Worm (Caenorhabditis elegans): ENCODE measurements around the gene sca-1.

sca-1 gene

DNA sequence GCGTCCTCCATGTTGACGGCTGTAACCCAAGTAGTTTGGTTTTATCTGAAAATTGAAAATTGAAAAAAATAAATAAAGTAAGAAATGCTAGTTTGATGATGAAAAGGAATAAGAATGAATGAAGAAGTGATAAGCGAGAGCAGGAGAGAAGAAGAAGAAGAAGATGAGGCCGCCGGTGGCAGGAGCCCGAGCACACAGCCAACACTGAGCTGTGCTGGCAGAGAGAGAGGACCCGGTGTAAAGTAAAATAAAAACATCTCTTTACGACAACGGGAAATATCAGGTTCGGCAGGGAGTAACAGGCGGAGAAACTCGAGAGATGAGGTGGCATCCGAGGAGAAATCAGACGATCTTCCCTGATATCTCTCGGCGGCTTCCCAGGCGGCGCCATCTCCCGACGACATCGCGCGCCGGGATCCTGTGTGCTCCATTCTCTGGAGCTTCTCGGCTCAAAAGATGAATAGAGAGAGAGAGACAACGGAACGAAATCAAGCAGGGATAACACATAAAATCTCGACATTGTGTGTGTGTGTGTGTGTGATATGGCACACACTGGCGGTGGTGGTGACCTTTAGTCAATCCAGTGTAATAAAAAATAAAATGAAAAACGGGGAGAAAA lies at the start of gene sca-1:
sca-1 (minus strand) TSS at position 51 of the 619 bp plus-strand sequence.
- peak; percentile 8 for TF ChIP-seq hlh-1 (tag; optimal IDR thresholded peaks at IDR 0.05)
- peak; percentile 80 for TF ChIP-seq unc-62 (GFP tag; optimal IDR thresholded peaks at IDR 0.05)
- no peak for TF ChIP-seq lin-13 (tag; optimal IDR thresholded peaks at IDR 0.05)
- peak; percentile 44 for TF ChIP-seq unc-120 (tag; optimal IDR thresholded peaks at IDR 0.05; ENCODE audit: poor library complexity, severe bottlenecking)

DNA sequence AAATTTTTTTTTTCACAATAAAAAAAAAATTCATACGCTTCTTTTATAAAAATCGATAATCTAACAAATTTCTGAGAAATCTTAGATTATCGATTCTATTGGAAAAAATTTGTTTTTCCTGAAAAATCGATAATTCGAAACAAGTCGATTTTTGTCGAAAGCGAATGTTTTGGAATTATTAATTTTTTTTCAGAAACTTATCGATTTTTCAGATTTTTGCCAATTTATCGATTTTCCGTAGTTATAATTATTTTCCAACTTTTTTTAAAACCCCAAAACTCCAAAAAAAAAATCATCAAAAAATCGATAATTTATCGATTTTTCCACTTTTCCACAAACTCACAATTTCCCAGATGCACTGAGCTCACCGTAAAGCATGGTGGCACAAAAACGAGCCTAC lies 44.7 kb upstream of the sca-1 start:
- TF ChIP-seq nhr-12 (tag; optimal IDR thresholded peaks at IDR 0.05), result no peak

DNA sequence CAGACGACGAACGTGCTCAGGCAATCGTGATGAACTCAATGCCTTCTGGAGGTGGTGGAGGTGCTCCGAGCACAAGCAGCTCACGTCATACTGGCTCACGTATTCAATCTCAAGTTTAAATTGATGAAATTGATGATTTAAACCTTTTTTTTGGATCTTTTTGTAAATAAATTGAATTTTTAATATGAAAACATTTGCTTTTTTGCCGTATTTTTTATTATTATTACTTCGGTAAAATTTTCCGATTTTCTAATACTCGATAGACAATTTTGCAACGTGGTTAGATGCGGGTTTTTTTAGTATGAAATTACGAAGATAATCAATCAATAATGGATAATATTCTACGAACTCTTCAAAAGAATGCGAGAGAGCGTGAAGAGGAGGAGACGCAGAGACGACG lies 41.3 kb upstream of the sca-1 start, which contains the start of gene oxi-1:
oxi-1 (plus strand) TSS at position 301 of the 400 bp plus-strand sequence.
- no peak for TF ChIP-seq pha-4 (tag; optimal IDR thresholded peaks at IDR 0.05)
- TF ChIP-seq nhr-12 (tag; optimal IDR thresholded peaks at IDR 0.05), result no peak

DNA sequence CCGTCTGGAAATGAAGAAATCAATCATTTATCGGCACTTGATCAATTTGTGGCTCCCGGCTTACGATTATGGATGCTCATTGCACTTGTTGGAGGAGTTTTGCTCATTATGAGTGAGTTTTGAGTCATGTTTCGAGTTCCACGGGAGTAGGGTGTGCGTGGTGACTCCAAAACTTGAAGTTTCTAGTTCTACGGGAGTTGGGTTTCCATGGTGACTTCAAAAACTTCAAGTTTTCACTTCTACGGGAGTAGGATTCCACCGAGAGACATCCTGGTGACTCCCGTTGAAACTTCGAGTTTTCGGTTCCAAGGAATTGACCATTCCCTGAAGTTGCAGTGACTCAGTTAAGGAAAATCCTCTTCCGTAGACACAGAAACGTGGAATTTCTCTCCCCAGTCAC lies 40.2 kb upstream of the sca-1 start:
- TF ChIP-seq hlh-1 (tag; optimal IDR thresholded peaks at IDR 0.05) (no peak), snpc-4 (tag; optimal IDR thresholded peaks at IDR 0.05) (no peak), blmp-1 (tag; optimal IDR thresholded peaks at IDR 0.05) (no peak), nhr-2 (tag; optimal IDR thresholded peaks at IDR 0.05) (no peak), ceh-39 (tag; optimal IDR thresholded peaks at IDR 0.05) (no peak), drap-1 (GFP tag; optimal IDR thresholded peaks at IDR 0.05) (peak; percentile 33), lin-13 (tag; optimal IDR thresholded peaks at IDR 0.05) (no peak), ces-1 (GFP tag; optimal IDR thresholded peaks at IDR 0.05) (no peak), nhr-28 (tag; optimal IDR thresholded peaks at IDR 0.05) (no peak), unc-120 (tag; optimal IDR thresholded peaks at IDR 0.05; ENCODE audit: poor library complexity, severe bottlenecking) (no peak), elt-1 (tag; optimal IDR thresholded peaks at IDR 0.05; ENCODE audit: borderline replicate concordance, insufficient read depth) (no peak), nhr-12 (tag; optimal IDR thresholded peaks at IDR 0.05) (no peak), lsy-2 (tag; optimal IDR thresholded peaks at IDR 0.05) (no peak), mep-1 (tag; optimal IDR thresholded peaks at IDR 0.05) (no peak), mab-5 (tag; optimal IDR thresholded peaks at IDR 0.05) (no peak), bed-3 (GFP tag; optimal IDR thresholded peaks at IDR 0.05) (peak; percentile 35), M03D4.4 (tag; optimal IDR thresholded peaks at IDR 0.05) (no peak), sptf-1 (tag; optimal IDR thresholded peaks at IDR 0.05) (peak; percentile 51), lin-32 (GFP tag; optimal IDR thresholded peaks at IDR 0.05) (peak; percentile 53), ztf-11 (tag; optimal IDR thresholded peaks at IDR 0.05) (no peak), nhr-76 (tag; optimal IDR thresholded peaks at IDR 0.05) (no peak), ceh-83 (GFP tag; optimal IDR thresholded peaks at IDR 0.05) (peak; percentile 68), elt-3 (tag; optimal IDR thresholded peaks at IDR 0.05) (no peak), pha-4 (tag; optimal IDR thresholded peaks at IDR 0.05) (no peak), mls-2 (tag; optimal IDR thresholded peaks at IDR 0.05) (peak; percentile 26), cnd-1 (tag; optimal IDR thresholded peaks at IDR 0.05) (peak; percentile 77), zip-8 (tag; optimal IDR thresholded peaks at IDR 0.05) (no peak)

DNA sequence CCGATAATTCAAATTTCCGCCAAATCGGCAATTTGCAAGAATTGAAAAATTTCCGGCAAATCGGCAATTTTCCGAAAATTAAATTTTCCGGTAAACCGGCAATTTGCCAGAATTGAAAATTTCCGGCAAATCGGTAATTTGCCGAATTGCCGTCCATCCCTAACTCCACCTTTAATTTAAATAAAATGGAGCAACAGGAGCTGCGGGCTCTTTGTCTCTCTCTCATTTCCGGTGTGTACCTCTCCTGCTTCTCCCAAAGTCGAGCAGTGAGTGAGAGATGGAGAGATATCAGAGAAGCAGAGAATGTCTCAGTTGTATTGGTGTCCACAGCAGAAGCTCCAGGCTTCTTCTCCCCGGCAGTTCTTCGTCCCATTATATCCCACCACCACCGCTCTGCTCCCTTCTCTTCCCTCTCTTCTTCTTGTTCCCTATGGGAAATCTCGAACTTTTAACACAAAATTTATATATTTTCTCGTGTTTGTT lies 38.8 kb upstream of the sca-1 start, which contains the start of gene Y39A1C.1:
Y39A1C.1 (plus strand) TSS at position 51 of the 483 bp plus-strand sequence.
- TF ChIP-seq mls-2 (tag; optimal IDR thresholded peaks at IDR 0.05) (peak; percentile 16), mep-1 (tag; optimal IDR thresholded peaks at IDR 0.05) (peak; percentile 20), unc-120 (tag; optimal IDR thresholded peaks at IDR 0.05; ENCODE audit: poor library complexity, severe bottlenecking) (peak; percentile 81), nhr-28 (tag; optimal IDR thresholded peaks at IDR 0.05) (no peak), lsy-2 (tag; optimal IDR thresholded peaks at IDR 0.05) (peak; percentile 6), lin-13 (tag; optimal IDR thresholded peaks at IDR 0.05) (no peak), ces-1 (GFP tag; optimal IDR thresholded peaks at IDR 0.05) (peak; percentile 47), sptf-1 (tag; optimal IDR thresholded peaks at IDR 0.05) (peak; percentile 10), hlh-1 (tag; optimal IDR thresholded peaks at IDR 0.05) (peak; percentile 7), elt-3 (tag; optimal IDR thresholded peaks at IDR 0.05) (no peak)

DNA sequence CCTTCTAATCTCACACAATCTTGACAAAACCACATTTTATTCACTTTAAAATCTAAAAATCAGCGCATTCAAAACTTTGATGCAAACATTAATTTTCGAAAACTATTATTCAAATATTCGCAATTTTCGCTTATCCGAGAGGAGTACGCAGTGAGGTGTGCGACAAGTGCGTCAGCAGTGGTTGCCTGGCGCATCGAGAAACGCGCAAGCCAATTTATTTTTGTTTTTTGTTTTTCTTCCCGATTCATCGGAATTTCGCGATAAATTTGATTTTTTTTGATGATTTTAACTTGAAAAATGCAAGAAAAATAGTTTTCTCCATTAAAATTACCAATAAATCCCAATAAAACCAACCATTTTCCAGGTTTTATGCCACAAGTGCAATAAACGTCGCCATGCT lies 32.2 kb upstream of the sca-1 start, which contains the start of the genes fbxb-85 and hex-3:
fbxb-85 (minus strand) TSS at position 106 of the 400 bp plus-strand sequence.
hex-3 (plus strand) TSS at position 365 of the 400 bp plus-strand sequence.
- TF ChIP-seq pha-4 (tag; optimal IDR thresholded peaks at IDR 0.05) (peak; percentile 88), sem-2 (GFP tag; optimal IDR thresholded peaks at IDR 0.05) (peak; percentile 60), unc-39 (tag; optimal IDR thresholded peaks at IDR 0.05) (no peak), nhr-237 (tag; optimal IDR thresholded peaks at IDR 0.05) (peak; percentile 83), drap-1 (GFP tag; optimal IDR thresholded peaks at IDR 0.05) (peak; percentile 78), zip-8 (tag; optimal IDR thresholded peaks at IDR 0.05) (no peak), nhr-28 (tag; optimal IDR thresholded peaks at IDR 0.05) (no peak), unc-62 (GFP tag; optimal IDR thresholded peaks at IDR 0.05) (peak; percentile 2), tbx-8 (GFP tag; optimal IDR thresholded peaks at IDR 0.05) (peak; percentile 44), snpc-4 (tag; optimal IDR thresholded peaks at IDR 0.05) (no peak), lin-32 (GFP tag; optimal IDR thresholded peaks at IDR 0.05) (peak; percentile 64), mab-5 (tag; optimal IDR thresholded peaks at IDR 0.05) (no peak), ceh-43 (GFP tag; optimal IDR thresholded peaks at IDR 0.05) (peak; percentile 69), ces-1 (GFP tag; optimal IDR thresholded peaks at IDR 0.05) (peak; percentile 90), flh-1 (GFP tag; optimal IDR thresholded peaks at IDR 0.05) (peak; percentile 47), lsy-2 (tag; optimal IDR thresholded peaks at IDR 0.05) (peak; percentile 83), nhr-2 (tag; optimal IDR thresholded peaks at IDR 0.05) (peak; percentile 17), nhr-12 (tag; optimal IDR thresholded peaks at IDR 0.05) (no peak), unc-120 (tag; optimal IDR thresholded peaks at IDR 0.05; ENCODE audit: poor library complexity, severe bottlenecking) (peak; percentile 59), ztf-11 (tag; optimal IDR thresholded peaks at IDR 0.05) (peak; percentile 45), lin-13 (tag; optimal IDR thresholded peaks at IDR 0.05) (peak; percentile 80), elt-3 (tag; optimal IDR thresholded peaks at IDR 0.05) (peak; percentile 2), M03D4.4 (tag; optimal IDR thresholded peaks at IDR 0.05) (peak; percentile 87), bed-3 (GFP tag; optimal IDR thresholded peaks at IDR 0.05) (peak; percentile 46), ceh-39 (tag; optimal IDR thresholded peaks at IDR 0.05) (peak; percentile 57), cnd-1 (tag; optimal IDR thresholded peaks at IDR 0.05) (peak; percentile 74), ceh-83 (GFP tag; optimal IDR thresholded peaks at IDR 0.05) (no peak), mls-2 (tag; optimal IDR thresholded peaks at IDR 0.05) (peak; percentile 85)

All from whole organism, mixed stage, embryonic.